Worm (Caenorhabditis elegans): ENCODE data around the gene C49F5.6.

- TF ChIP-seq unc-62 (GFP tag; optimal IDR thresholded peaks at IDR 0.05) (no peak), ztf-11 (tag; optimal IDR thresholded peaks at IDR 0.05) (no peak), alr-1 (tag; optimal IDR thresholded peaks at IDR 0.05) (no peak), nhr-237 (tag; optimal IDR thresholded peaks at IDR 0.05) (no peak), skn-1 (tag; optimal IDR thresholded peaks at IDR 0.05) (no peak), mdl-1 (tag; optimal IDR thresholded peaks at IDR 0.05) (no peak), aly-2 (tag; optimal IDR thresholded peaks at IDR 0.05) (no peak), unc-39 (tag; optimal IDR thresholded peaks at IDR 0.05) (no peak), mab-5 (tag; optimal IDR thresholded peaks at IDR 0.05) (no peak)
Observed at ce11 chrX:12022496-12022895, 34.4 kb downstream of the C49F5.6 start.

Data from whole organism, L2 larva.